Fruit fly (Drosophila melanogaster) ovary, adult (tissue): ENCODE results near the gene beat-IIa.
A peak's percentile ranks its signal among the peaks of the same experiment; 100 is the strongest.

Experiments
- CG17801 ChIP-seq: fragments of 200-800 bp; optimal IDR thresholded peaks from 2 replicates; lab custom pipeline; 2019; ENCODE audit warnings: missing biosample characterization, mild to moderate bottlenecking, missing genetic modification characterization, moderate library complexity; ENCODE audit not compliant: partially characterized antibody

The beat-IIa gene

DNA sequence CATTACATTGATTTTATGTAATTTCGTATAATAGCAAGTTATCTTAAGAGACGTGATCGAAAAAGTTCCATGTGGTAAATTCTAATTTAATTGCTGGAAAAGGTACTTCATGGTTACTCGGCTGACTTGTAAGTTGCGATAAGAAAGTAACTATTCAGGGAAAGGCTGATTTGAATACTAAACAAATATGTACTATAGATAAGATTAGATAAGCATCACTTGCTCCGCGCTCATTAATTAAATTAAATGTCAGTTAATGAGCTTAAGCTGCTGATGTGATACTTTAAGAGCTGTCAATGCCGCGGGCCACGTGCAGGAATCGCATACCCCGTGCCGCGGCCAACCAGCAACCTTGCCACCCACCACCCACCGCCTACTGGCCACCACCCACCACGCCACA lies 34.2 kb upstream of the beat-IIa start:
- TF ChIP-seq CG17801 (GFP tag; lab: Kevin White, UChicago): no peak

DNA sequence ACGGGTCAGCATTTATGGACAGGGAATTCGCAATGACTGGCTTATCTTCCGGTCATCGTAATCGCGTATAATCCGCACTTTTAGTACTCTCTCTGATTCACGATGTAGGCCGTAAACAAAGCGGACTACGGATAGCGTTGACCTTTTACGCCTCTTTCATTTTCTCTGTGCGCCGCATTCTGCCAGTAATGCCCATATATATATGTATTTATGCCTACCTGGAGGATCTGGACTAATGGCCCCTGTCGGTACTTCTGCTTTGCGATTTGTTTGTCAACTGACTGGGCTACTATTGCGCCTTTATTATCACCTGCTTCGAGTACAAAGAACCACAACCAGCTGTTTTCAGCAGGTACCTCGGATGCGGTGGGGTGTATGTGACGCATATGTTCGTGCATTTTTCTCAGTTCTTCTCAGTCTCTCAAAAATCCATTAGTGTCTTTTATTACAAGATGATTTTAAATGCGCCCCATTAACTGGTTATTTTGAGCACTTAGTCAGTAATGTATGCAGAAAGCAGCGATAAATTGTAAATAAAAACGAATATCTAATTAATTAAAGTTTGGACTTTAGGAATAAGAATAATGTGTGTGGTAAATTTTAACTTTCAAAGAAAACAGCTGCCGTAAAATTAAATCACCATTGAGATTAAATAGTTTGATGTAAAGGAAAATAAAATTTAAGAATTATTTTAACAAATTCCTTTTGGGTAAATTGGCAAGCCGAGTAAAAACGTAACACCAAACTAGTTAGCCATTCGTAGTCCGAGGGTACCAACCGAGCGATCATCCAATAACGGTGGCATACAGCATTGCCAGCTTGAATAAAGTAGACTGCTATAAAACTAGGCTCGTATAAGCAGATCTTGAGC lies 28.6 kb upstream of the beat-IIa start, which contains the start of gene CREG:
TSS of gene CREG (minus strand) at position 323 of the 871 bp plus-strand sequence.
- TF ChIP-seq CG17801 (GFP tag; lab: Kevin White, UChicago): no peak

DNA sequence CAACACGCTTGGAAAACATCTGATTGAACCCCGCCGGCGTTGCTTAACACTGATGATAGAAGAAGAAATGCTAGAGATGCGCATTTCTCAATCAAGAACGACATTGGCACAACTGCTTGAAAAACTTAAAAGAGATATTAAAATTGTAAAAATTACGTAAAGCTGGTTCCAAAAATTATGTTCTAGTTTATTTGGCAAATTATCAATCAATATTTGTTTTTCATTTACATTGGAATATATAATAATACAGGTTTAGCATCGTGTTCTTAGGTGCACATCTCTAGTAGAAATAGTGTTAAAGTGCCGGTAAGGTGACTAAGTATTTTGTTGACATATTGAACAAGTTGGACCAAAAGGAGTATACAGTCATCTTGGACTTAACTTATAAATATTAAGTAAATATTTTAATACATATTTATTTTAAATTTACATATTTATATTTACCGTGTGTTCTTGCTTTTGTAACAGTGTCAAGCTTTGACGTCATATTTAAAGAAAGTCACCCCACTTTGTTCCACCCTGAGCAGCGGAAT lies 25.5 kb upstream of the beat-IIa start, which contains the start of the genes Brf and sds22:
TSS of gene Brf (minus strand) at position 25 of the 533 bp plus-strand sequence.
TSS of gene sds22 (plus strand) at position 282 of the 533 bp plus-strand sequence.
- TF ChIP-seq CG17801 (GFP tag; lab: Kevin White, UChicago): peak; percentile 96

DNA sequence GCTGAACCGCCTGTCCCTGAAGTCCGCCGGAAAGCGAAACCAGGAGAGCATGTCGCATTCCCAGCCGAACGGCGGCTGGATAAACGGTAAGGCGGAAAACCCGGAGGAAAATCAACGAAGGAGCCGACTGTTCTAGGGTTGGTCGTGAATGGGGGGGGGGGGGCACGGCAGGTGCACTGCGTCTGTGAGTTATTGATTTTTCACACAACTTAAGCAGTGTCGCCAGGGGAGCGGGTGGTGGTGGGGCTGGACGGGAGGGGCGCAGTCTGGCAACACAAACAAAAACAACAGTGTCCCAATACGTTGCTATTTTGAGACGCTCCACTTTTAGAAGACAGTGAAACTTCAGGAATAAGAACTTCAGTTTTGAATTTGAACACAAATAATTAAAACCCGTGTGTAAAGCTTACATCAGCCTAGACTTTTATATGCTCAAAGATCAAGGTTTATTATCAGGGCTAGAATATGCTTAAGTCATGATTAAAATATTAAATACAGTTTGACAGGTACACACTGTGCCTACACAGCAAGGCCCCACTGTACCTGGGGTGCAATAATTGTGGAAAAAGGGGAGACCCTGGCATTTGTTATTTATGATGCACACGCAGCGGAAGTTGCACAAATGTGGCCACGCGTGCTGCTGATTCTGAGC lies 20.4 kb upstream of the beat-IIa start:
- peak; percentile 51 for TF ChIP-seq CG17801 (GFP tag; lab: Kevin White, UChicago)

DNA sequence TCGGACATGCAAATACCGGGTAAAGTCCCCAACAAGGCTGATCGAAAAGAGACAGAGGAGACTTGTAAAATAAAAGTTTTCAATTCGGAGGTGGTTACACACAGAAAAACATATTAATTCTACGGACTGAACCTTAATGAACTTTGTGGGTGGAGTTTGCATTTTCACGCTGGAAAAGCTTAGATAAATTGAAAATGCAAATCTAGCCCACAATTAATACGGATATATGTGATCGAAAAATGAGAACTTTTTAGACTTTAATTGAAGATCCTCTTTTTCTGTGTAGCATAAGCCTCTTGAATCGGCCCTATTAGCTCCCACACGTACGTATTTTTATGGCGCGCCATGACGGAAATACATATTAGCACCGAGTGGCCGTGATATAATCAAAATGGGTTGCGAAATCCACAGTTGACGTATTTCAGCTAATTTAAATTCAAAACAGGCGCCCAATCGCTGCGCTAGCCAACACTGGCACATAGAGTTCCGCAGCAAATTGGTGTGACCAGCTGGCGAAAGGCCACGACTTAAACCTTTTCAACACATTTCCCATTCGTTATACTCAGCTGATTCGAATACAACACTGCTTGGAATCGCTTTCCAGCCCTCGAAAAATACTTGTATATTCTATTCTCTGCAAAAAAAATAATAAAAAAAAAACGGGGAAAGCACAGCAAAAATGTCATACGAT lies 19.6 kb upstream of the beat-IIa start:
- TF ChIP-seq CG17801 (GFP tag; lab: Kevin White, UChicago): peak; percentile 79

DNA sequence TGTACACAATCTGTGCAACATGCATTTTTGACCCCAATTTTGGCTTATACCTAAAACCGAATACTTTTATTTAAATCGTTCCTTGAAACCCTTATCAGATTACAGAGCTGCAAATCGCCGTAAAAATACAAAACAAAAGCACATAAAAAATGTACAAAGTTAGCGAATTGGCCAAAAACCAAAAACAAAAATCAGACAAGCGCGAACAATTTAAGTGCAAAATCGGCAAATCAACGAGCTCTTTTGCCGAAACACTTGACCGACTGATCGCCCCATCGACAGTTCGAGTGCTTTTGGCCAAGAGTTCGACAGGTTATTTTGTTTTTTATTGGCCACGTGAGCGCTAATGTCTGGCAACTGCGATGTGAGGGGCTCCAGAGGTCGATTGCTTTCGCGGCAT lies 16.0 kb upstream of the beat-IIa start:
- no peak for TF ChIP-seq CG17801 (GFP tag; lab: Kevin White, UChicago)

DNA sequence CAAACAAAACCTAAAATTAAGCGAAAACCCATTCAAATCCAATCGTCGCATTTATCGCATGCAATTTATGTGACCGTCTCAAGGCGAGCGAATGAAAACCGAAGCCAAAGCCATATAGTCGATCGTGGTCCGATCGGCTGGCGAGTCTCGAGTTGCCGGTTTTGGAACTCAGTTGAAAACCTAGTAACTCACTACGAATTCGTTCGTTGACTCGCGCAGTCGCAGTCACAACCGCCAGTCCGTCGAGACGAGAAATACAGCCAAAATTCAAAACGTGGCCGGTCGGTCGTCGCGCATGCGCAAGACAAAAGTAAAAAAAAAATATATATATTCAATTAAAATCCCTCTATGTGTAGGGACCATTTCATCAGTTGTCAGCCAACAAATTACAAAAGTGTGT lies 13.8 kb upstream of the beat-IIa start, which contains the start of gene lute:
TSS of gene lute (plus strand) at position 203 of the 400 bp plus-strand sequence.
- no peak for TF ChIP-seq CG17801 (GFP tag; lab: Kevin White, UChicago)

DNA sequence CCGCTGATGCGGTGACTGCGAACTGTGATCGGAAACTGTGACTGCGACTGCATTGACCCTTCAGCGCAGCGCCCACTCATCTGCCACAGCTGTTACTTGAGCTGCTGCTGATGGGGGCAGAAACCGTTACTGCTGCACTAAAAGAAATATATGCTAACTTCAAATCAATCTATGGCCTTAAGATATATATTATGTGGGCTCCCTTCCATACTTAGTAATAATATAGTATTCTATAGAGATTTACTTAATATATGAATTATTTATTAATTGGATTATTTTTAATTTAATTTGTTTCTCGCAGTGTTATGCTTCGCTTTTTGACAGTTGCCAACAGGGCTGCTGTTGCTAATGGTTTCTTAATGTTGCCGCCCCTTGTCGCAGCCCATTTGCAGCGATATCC lies 13.1 kb upstream of the beat-IIa start:
- no peak for TF ChIP-seq CG17801 (GFP tag; lab: Kevin White, UChicago)

DNA sequence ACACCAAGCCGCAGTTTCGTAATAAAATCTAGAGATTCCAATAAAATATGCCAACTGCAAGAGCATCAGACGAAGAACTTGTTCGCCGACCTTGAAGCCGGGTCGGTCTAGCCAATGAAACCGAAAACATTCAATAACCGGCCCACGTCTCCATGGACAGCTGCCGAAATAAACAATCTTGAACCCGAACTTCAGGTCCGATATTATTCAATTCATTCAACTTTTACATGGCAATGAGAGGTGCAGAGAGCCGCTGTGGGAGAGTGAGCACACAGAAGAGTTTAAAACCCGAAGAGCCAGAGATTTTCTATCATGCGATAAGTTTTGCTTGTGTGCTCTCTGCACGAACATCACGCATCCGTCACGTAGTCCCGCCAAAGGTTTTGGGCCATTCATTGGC lies 11.6 kb upstream of the beat-IIa start:
- no peak for TF ChIP-seq CG17801 (GFP tag; lab: Kevin White, UChicago)

DNA sequence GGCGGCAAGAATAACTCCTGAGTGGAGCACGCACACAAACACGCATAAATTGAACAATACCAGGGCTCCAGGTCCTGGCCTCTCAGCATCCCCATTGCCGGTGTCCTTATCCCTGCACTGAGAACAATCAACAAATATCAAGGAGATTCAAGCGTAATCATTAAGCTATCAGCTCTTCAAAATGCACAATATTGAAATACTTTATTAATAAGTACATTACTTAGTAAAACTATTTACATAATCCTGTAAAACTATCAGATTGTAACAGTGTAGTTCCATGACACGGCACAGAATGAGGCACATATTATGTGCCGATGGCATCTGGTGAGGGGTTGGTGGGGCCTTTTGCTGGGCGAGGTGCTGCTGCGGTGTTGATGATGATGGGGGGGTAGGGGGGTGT lies 5.2 kb upstream of the beat-IIa start:
- TF ChIP-seq CG17801 (GFP tag; lab: Kevin White, UChicago): no peak

DNA sequence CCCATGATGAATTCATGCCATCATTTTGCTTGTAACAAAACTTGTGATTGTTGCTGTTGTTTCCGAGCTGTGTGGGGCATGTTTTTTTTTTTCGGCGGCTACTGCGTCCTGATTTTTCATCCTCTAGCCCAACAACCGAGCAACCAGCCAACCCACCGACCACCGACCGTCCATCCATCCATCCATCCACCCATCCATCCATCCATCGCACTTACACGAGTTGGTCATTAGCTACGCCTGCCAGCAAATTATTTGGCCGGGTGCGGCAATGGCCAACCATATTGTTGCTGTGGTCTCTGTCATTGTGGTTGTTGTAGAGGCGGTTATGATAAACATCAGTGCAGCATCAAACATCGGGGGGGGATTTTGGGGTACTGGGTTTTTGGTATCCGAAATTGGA lies 6.5 kb downstream of the beat-IIa start:
- no peak for TF ChIP-seq CG17801 (GFP tag; lab: Kevin White, UChicago)

DNA sequence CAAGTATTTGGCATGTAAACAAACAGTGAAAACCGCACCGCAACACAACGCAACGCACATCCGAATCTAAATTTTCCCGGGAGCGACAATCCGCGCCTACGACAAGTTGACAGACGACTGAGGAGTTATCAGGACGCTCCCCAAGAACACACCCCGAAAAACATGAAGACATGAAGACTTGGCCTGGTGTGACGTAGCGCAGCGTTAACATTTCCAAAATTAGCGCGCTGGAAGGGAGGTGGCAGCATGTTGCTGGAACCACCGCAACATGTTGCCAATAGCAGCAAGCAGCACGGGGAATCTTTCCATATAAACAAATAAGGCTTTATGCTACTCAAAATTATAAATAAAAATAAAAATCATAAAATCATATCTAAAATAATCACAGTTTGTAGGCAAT lies 19.7 kb downstream of the beat-IIa start:
- TF ChIP-seq CG17801 (GFP tag; lab: Kevin White, UChicago): no peak

DNA sequence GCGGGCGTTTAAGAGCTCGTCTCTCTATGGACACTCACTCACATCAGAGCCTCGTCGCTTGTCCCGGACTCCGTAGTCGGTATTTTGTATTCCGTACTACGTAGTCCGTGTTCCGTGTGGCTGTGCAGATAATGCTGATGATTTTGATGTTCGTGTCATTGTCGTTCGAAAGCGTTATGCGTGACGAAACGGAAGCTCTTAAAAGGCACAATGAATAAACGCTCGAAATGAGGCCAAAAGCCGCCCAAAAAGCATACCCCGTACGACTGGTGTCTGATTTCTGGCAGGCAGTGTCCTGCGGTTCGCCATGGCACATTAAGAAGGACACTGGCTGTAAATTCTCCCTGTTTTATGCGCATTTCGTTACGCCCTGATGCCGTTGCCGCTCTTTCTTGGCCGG lies 76.9 kb downstream of the beat-IIa start:
- TF ChIP-seq CG17801 (GFP tag; lab: Kevin White, UChicago): no peak

DNA sequence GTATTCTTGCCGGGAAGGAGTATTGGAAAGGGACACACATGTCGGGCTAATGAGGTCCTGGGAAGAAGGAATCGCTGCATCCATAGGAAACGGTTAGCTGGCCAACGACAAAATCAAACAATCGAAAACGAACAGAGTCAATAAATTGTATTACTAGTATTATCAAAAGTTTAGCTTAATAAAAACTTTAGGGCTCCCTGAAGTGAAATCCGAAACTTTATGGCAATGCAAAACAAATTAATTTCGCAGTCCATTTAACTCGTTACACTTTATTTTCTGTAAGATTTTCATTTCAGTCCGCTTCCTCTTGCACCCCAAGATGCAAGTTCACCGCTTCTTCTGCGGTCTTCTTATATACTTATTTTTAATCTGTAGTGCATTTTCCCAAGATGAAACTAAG lies 81.6 kb downstream of the beat-IIa start, which contains the start of gene CG31419:
TSS of gene CG31419 (plus strand) at position 301 of the 400 bp plus-strand sequence.
- TF ChIP-seq CG17801 (GFP tag; lab: Kevin White, UChicago): no peak

DNA sequence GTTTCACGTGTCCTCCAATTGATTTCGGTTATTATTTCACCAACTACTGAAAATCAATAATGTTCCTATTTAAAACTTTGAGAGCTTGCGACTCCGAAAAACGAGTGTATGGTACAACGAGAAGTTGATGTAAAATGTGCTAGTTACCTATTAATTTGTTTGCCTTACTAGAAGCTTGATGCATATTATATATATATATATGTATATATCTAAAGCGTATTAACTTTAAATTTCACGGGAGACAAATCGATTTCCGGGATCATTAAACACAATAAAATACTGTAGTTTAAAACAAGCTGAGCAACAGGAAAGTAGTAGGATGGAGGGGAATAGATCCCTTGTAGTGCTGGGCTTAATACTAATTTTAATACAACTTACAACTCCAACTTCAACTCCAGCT lies 82.4 kb downstream of the beat-IIa start, which contains the start of gene CG31418:
TSS of gene CG31418 (plus strand) at position 301 of the 400 bp plus-strand sequence.
- no peak for TF ChIP-seq CG17801 (GFP tag; lab: Kevin White, UChicago)
